Fruit fly (Drosophila melanogaster) whole organism, wandering third instar larva: ENCODE data around the gene Mad.

Experiments used
- Abd-B ChIP-seq: fragments of >200 bp; optimal IDR thresholded peaks from 2 replicates; lab custom pipeline; 2017; ENCODE audit warnings: missing biosample characterization, missing genetic modification characterization
- CG32264 ChIP-seq: fragments of 200-800 bp; sonication (Bioruptor generic); optimal IDR thresholded peaks from 2 replicates; lab custom pipeline; 2016; ENCODE audit warnings: missing biosample characterization, missing genetic modification characterization
- CG9705 ChIP-seq: fragments of 200-800 bp; sonication (Bioruptor generic); optimal IDR thresholded peaks from 2 replicates; lab custom pipeline; 2018; ENCODE audit warnings: missing biosample characterization, mild to moderate bottlenecking, missing genetic modification characterization
- CrebA ChIP-seq: fragments of 200-800 bp; sonication (Bioruptor generic); optimal IDR thresholded peaks from 2 replicates; lab custom pipeline; 2016; ENCODE audit warnings: missing biosample characterization, mild to moderate bottlenecking, missing genetic modification characterization, borderline replicate concordance
- Dfd ChIP-seq: fragments of >200 bp; optimal IDR thresholded peaks from 2 replicates; lab custom pipeline; 2017; ENCODE audit warnings: missing biosample characterization, missing genetic modification characterization
- Dif ChIP-seq: fragments of 200-275, 200-300 bp; sonication (Bioruptor generic); optimal IDR thresholded peaks from 2 replicates; lab custom pipeline; 2018; ENCODE audit warnings: missing biosample characterization, missing genetic modification characterization; ENCODE audit not compliant: partially characterized antibody
- GATAd ChIP-seq: sonication (Bioruptor generic); optimal IDR thresholded peaks from 2 replicates; lab custom pipeline; 2016; ENCODE audit warnings: missing biosample characterization, missing genetic modification characterization
- HLH106 ChIP-seq: fragments of 200-800 bp; optimal IDR thresholded peaks from 3 replicates; lab custom pipeline; 2019; ENCODE audit warnings: missing biosample characterization, mild to moderate bottlenecking, missing genetic modification characterization, moderate library complexity
- Hnf4 ChIP-seq: fragments of 200-800 bp; sonication (Bioruptor generic); optimal IDR thresholded peaks from 2 replicates; lab custom pipeline; 2016; ENCODE audit warnings: missing biosample characterization, mild to moderate bottlenecking, missing genetic modification characterization
- Hr78 ChIP-seq: fragments of >200 bp; optimal IDR thresholded peaks from 2 replicates; lab custom pipeline; 2017; ENCODE audit warnings: missing biosample characterization, missing genetic modification characterization
- Hr83 ChIP-seq: fragments of 200-300 bp; sonication (Bioruptor generic); optimal IDR thresholded peaks from 2 replicates; lab custom pipeline; 2016; ENCODE audit warnings: missing biosample characterization, mild to moderate bottlenecking, missing genetic modification characterization, moderate library complexity; ENCODE audit not compliant: poor library complexity, severe bottlenecking
- Jra ChIP-seq: sonication (Bioruptor generic); optimal IDR thresholded peaks from 2 replicates; lab custom pipeline; 2016; ENCODE audit warnings: missing biosample characterization, missing genetic modification characterization
- Mio ChIP-seq: sonication (Bioruptor generic); optimal IDR thresholded peaks from 2 replicates; lab custom pipeline; 2016; ENCODE audit warnings: missing biosample characterization, missing genetic modification characterization
- Myc ChIP-seq: fragments of >200 bp; optimal IDR thresholded peaks from 2 replicates; lab custom pipeline; 2017
- N ChIP-seq: fragments of >200 bp; optimal IDR thresholded peaks from 2 replicates; lab custom pipeline; 2018; ENCODE audit warnings: missing biosample characterization, missing external identifiers, missing genetic modification characterization
- OdsH ChIP-seq: fragments of 200-800 bp; sonication (Bioruptor generic); optimal IDR thresholded peaks from 2 replicates; lab custom pipeline; 2016; ENCODE audit warnings: missing biosample characterization, mild to moderate bottlenecking, missing genetic modification characterization
- Rel ChIP-seq, 2 experiments: fragments of 200-800 bp; sonication (Bioruptor generic) in 1 of 2; optimal IDR thresholded peaks; 2 replicates in 1 of 2; 3 replicates in 1 of 2; lab custom pipeline; 2016 to 2019; ENCODE audit warnings: mild to moderate bottlenecking in 2 of 2, missing biosample characterization in 2 of 2, missing genetic modification characterization in 2 of 2, moderate library complexity in 1 of 2
- Sp1 ChIP-seq: fragments of 200-800 bp; sonication (Bioruptor generic); optimal IDR thresholded peaks from 3 replicates; lab custom pipeline; 2019; ENCODE audit warnings: missing biosample characterization, mild to moderate bottlenecking, missing genetic modification characterization, moderate library complexity
- Vsx2 ChIP-seq: fragments of 200-300, 225-300 bp; sonication (Bioruptor generic); optimal IDR thresholded peaks from 2 replicates; lab custom pipeline; 2018; ENCODE audit warnings: missing biosample characterization, missing genetic modification characterization; ENCODE audit not compliant: partially characterized antibody
- br ChIP-seq: fragments of 200-800 bp; sonication (Bioruptor generic); optimal IDR thresholded peaks from 2 replicates; lab custom pipeline; 2016; ENCODE audit warnings: missing biosample characterization, missing genetic modification characterization
- brk ChIP-seq: fragments of 200-800 bp; sonication (Bioruptor generic); optimal IDR thresholded peaks from 2 replicates; lab custom pipeline; 2016; ENCODE audit warnings: missing biosample characterization, mild to moderate bottlenecking, missing genetic modification characterization
- dl ChIP-seq, 2 experiments: fragments of 175-275, 200-275 bp in 1 of 2; fragments of 200-275 bp in 1 of 2; sonication (Bioruptor generic); optimal IDR thresholded peaks; lab custom pipeline; 2018; ENCODE audit warnings: mild to moderate bottlenecking in 2 of 2, missing biosample characterization in 2 of 2, missing genetic modification characterization in 2 of 2, moderate library complexity in 2 of 2; ENCODE audit not compliant: partially characterized antibody in 2 of 2, insufficient read depth in 1 of 2
- dmrt93B ChIP-seq: fragments of 200-800 bp; sonication (Bioruptor generic); optimal IDR thresholded peaks from 2 replicates; lab custom pipeline; 2018; ENCODE audit warnings: missing biosample characterization, mild to moderate bottlenecking, missing genetic modification characterization
- dsf ChIP-seq: sonication (Bioruptor generic); optimal IDR thresholded peaks from 2 replicates; lab custom pipeline; 2016; ENCODE audit warnings: missing biosample characterization, missing genetic modification characterization, borderline replicate concordance
- foxo ChIP-seq, 2 experiments: fragments of 200-800 bp; sonication (Bioruptor generic); optimal IDR thresholded peaks; 2 replicates in 1 of 2; 3 replicates in 1 of 2; lab custom pipeline; 2016 to 2017; ENCODE audit warnings: missing biosample characterization in 2 of 2, missing genetic modification characterization in 2 of 2
- fru ChIP-seq: fragments of 200-800 bp; sonication (Bioruptor generic); optimal IDR thresholded peaks from 3 replicates; lab custom pipeline; 2016; ENCODE audit warnings: missing biosample characterization, mild to moderate bottlenecking, missing genetic modification characterization
- h ChIP-seq: fragments of 200-800 bp; sonication (Bioruptor generic); optimal IDR thresholded peaks from 3 replicates; lab custom pipeline; 2016; ENCODE audit warnings: missing biosample characterization, mild to moderate bottlenecking, missing genetic modification characterization
- jim ChIP-seq: fragments of 175-275, 200-325 bp; sonication (Bioruptor generic); optimal IDR thresholded peaks from 2 replicates; lab custom pipeline; 2016; ENCODE audit warnings: missing biosample characterization, mild to moderate bottlenecking, missing genetic modification characterization
- lola ChIP-seq: fragments of >200 bp; optimal IDR thresholded peaks from 2 replicates; lab custom pipeline; 2017; ENCODE audit warnings: missing biosample characterization, missing genetic modification characterization
- pan ChIP-seq: fragments of >200 bp; optimal IDR thresholded peaks from 2 replicates; lab custom pipeline; 2017
- psq ChIP-seq: fragments of 200-800 bp; sonication (Bioruptor generic); optimal IDR thresholded peaks from 3 replicates; lab custom pipeline; 2017; ENCODE audit warnings: missing biosample characterization, mild to moderate bottlenecking, missing genetic modification characterization, moderate library complexity
- rgr ChIP-seq: fragments of 200-800 bp; sonication (Bioruptor generic); optimal IDR thresholded peaks from 3 replicates; lab custom pipeline; 2016; ENCODE audit warnings: missing biosample characterization, mild to moderate bottlenecking, missing genetic modification characterization
- sage ChIP-seq: fragments of 200-800 bp; sonication (Bioruptor generic); optimal IDR thresholded peaks from 2 replicates; lab custom pipeline; 2016; ENCODE audit warnings: missing biosample characterization, mild to moderate bottlenecking, missing genetic modification characterization
- sv ChIP-seq: fragments of 200-800 bp; sonication (Bioruptor generic); optimal IDR thresholded peaks from 3 replicates; lab custom pipeline; 2016; ENCODE audit warnings: missing biosample characterization, missing genetic modification characterization
- tai ChIP-seq: sonication (Bioruptor generic); optimal IDR thresholded peaks from 2 replicates; lab custom pipeline; 2016; ENCODE audit warnings: missing biosample characterization, missing genetic modification characterization
- usp ChIP-seq: fragments of >200 bp; optimal IDR thresholded peaks from 2 replicates; lab custom pipeline; 2017; ENCODE audit warnings: missing biosample characterization, missing genetic modification characterization
- woc ChIP-seq: sonication (Bioruptor generic); optimal IDR thresholded peaks from 2 replicates; lab custom pipeline; 2016; ENCODE audit warnings: missing biosample characterization, mild to moderate bottlenecking, missing genetic modification characterization

The Mad gene

dm6 chr2L:3179654-3180053 lies 20.2 kb upstream of the Mad start:
- TF ChIP-seq br (GFP tag; lab: Kevin White, UChicago) (no peak), Mio (no peak), rgr (GFP tag; lab: Kevin White, UChicago) (no peak), Myc (lab: Kevin White, UChicago) (no peak), Hnf4 (GFP tag; lab: Kevin White, UChicago) (no peak), Dif (GFP tag; lab: Kevin White, UChicago) (no peak), Hr78 (GFP tag; lab: Kevin White, UChicago) (no peak), Hr83 (GFP tag; lab: Kevin White, UChicago) (no peak), woc (GFP tag; lab: Kevin White, UChicago) (no peak), sv (GFP tag; lab: Kevin White, UChicago) (no peak), dl (GFP tag; optimal IDR thresholded peaks at IDR 0.05; lab: Kevin White, UChicago; ENCODE audit: insufficient read depth in 1 of 2, partially characterized antibody in 2 of 2) (no peak), pan (lab: Kevin White, UChicago) (no peak), h (GFP tag; lab: Kevin White, UChicago) (no peak), Dfd (GFP tag; lab: Kevin White, UChicago) (no peak), CrebA (GFP tag; lab: Kevin White, UChicago) (no peak), usp (GFP tag; lab: Kevin White, UChicago) (no peak), CG32264 (GFP tag; lab: Kevin White, UChicago) (no peak), Sp1 (GFP tag; lab: Kevin White, UChicago) (no peak), Jra (GFP tag; lab: Kevin White, UChicago) (no peak), lola (GFP tag; lab: Kevin White, UChicago) (no peak)

- TF ChIP-seq tai (GFP tag; lab: Kevin White, UChicago) (no peak), Myc (lab: Kevin White, UChicago) (no peak), CG9705 (GFP tag; lab: Kevin White, UChicago) (no peak), Dfd (GFP tag; lab: Kevin White, UChicago) (no peak), Sp1 (GFP tag; lab: Kevin White, UChicago) (no peak), Hr78 (GFP tag; lab: Kevin White, UChicago) (no peak), lola (GFP tag; lab: Kevin White, UChicago) (no peak), jim (no peak), Abd-B (GFP tag; lab: Kevin White, UChicago) (no peak)
- TF ChIP-seq, all 38 proteins: peak for 0
Measured at dm6 chr2L:3173740-3174139, 14.3 kb upstream of the Mad start, which contains the start of the genes CG31698 and CG15404. Gene CG31698 (minus strand): TSS chr2L:3173840. Gene CG15404 (plus strand): TSS chr2L:3173972.

dm6 chr2L:3172745-3173271 lies 13.4 kb upstream of the Mad start:
- TF ChIP-seq Mio = no peak
- no peak for TF ChIP-seq usp (GFP tag; lab: Kevin White, UChicago)
- no peak for TF ChIP-seq Dfd (GFP tag; lab: Kevin White, UChicago)
- TF ChIP-seq jim = no peak
- peak; percentile 53 for TF ChIP-seq Rel (GFP tag; optimal IDR thresholded peaks at IDR 0.05; lab: Kevin White, UChicago)
- TF ChIP-seq Rel (tag; optimal IDR thresholded peaks at IDR 0.05; lab: Kevin White, UChicago) = no peak
- TF ChIP-seq sage (GFP tag; lab: Kevin White, UChicago) = peak; percentile 73
- no peak for TF ChIP-seq CrebA (GFP tag; lab: Kevin White, UChicago)
- peak; percentile 33 for TF ChIP-seq OdsH (GFP tag; lab: Kevin White, UChicago)
- no peak for TF ChIP-seq CG32264 (GFP tag; lab: Kevin White, UChicago)
- TF ChIP-seq foxo (GFP tag; optimal IDR thresholded peaks at IDR 0.05; lab: Kevin White, UChicago) = peak in 1 of 2 experiments; percentile 33
- peak; percentile 30 for TF ChIP-seq br (GFP tag; lab: Kevin White, UChicago)
- no peak for TF ChIP-seq CG9705 (GFP tag; lab: Kevin White, UChicago)
- no peak for TF ChIP-seq pan (lab: Kevin White, UChicago)
- no peak for TF ChIP-seq Myc (lab: Kevin White, UChicago)
- no peak for TF ChIP-seq Vsx2
- peak; percentile 14 for TF ChIP-seq Sp1 (GFP tag; lab: Kevin White, UChicago)
- no peak for TF ChIP-seq Jra (GFP tag; lab: Kevin White, UChicago)
- TF ChIP-seq psq (GFP tag; lab: Kevin White, UChicago) = no peak
- TF ChIP-seq GATAd (GFP tag; lab: Kevin White, UChicago) = no peak
- TF ChIP-seq Hr83 (GFP tag; lab: Kevin White, UChicago) = no peak
- TF ChIP-seq brk (GFP tag; lab: Kevin White, UChicago) = peak; percentile 36
- TF ChIP-seq N (GFP tag; lab: Kevin White, UChicago) = no peak
- no peak for TF ChIP-seq HLH106
- no peak for TF ChIP-seq dl (GFP tag; optimal IDR thresholded peaks at IDR 0.05; lab: Kevin White, UChicago; ENCODE audit: insufficient read depth in 1 of 2, partially characterized antibody in 2 of 2)
- no peak for TF ChIP-seq dsf (GFP tag; lab: Kevin White, UChicago)
- peak; percentile 55 for TF ChIP-seq tai (GFP tag; lab: Kevin White, UChicago)
- no peak for TF ChIP-seq Dif (GFP tag; lab: Kevin White, UChicago)
- no peak for TF ChIP-seq woc (GFP tag; lab: Kevin White, UChicago)
- TF ChIP-seq h (GFP tag; lab: Kevin White, UChicago) = peak; percentile 45
- peak; percentile 2 for TF ChIP-seq rgr (GFP tag; lab: Kevin White, UChicago)
- TF ChIP-seq Hr78 (GFP tag; lab: Kevin White, UChicago) = no peak
- no peak for TF ChIP-seq Abd-B (GFP tag; lab: Kevin White, UChicago)
- peak; percentile 45 for TF ChIP-seq Hnf4 (GFP tag; lab: Kevin White, UChicago)
- TF ChIP-seq fru (GFP tag; lab: Kevin White, UChicago) = peak; percentile 23
- no peak for TF ChIP-seq dmrt93B (GFP tag; lab: Kevin White, UChicago)
